Worm (Caenorhabditis elegans) whole organism, young adult: ENCODE results near the gene tbx-35.

Source experiments
- B0019.2 ChIP-seq: fragments of 200-800 bp; sonication (Bioruptor generic); conservative IDR thresholded peaks from 2 replicates; pipeline ENCODE4 v1.3.6; 2022; ENCODE audit warnings: missing genetic modification reagents, missing genetic modification characterization, missing compliant biosample characterization
- B0336.3 ChIP-seq: fragments of 200-800 bp; sonication (Bioruptor generic); IDR thresholded peaks from 2 replicates; pipeline ENCODE4 v1.3.6; 2022; ENCODE audit warnings: missing genetic modification characterization, missing compliant biosample characterization
- F57A8.1 ChIP-seq: fragments of 200-800 bp; sonication (Bioruptor generic); optimal IDR thresholded peaks from 2 replicates; lab custom pipeline; 2018; ENCODE audit warnings: mild to moderate bottlenecking, missing genetic modification characterization, moderate library complexity, missing compliant biosample characterization
- Y67H2A.10 ChIP-seq: fragments of 200-800 bp; sonication (Bioruptor generic); conservative IDR thresholded peaks from 2 replicates; pipeline ENCODE4 v1.3.6; 2022; ENCODE audit warnings: missing genetic modification reagents, missing genetic modification characterization, missing compliant biosample characterization
- ZK185.1 ChIP-seq: sonication (generic microtip); optimal IDR thresholded peaks from 2 replicates; lab custom pipeline; 2016; ENCODE audit warnings: mild to moderate bottlenecking, missing genetic modification characterization, missing compliant biosample characterization; ENCODE audit not compliant: poor library complexity, severe bottlenecking
- ama-1 ChIP-seq, 3 experiments: fragments of 150-350 bp in 1 of 3; sonication (generic microtip) in 2 of 3; optimal IDR thresholded peaks; 2 replicates each; lab custom pipeline; 2014 to 2018; ENCODE audit warnings: missing biosample characterization in 2 of 3, missing genetic modification characterization in 2 of 3, missing genetic modification reagents in 2 of 3
- aptf-2 ChIP-seq: fragments of 200-800 bp; sonication (Bioruptor generic); conservative IDR thresholded peaks from 2 replicates; pipeline ENCODE4 v1.3.6; 2022; ENCODE audit warnings: missing genetic modification reagents, missing genetic modification characterization, missing compliant biosample characterization
- attf-6 ChIP-seq: fragments of 200-800 bp; sonication (Bioruptor generic); IDR thresholded peaks from 2 replicates; pipeline ENCODE4 v1.3.6; 2022; ENCODE audit warnings: missing genetic modification reagents, missing genetic modification characterization, missing compliant biosample characterization
- bed-2 ChIP-seq: fragments of 200-800 bp; sonication (Bioruptor generic); IDR thresholded peaks from 2 replicates; pipeline ENCODE4 v1.3.6; 2022; ENCODE audit warnings: missing genetic modification reagents, missing genetic modification characterization, missing compliant biosample characterization
- ccch-3 ChIP-seq: fragments of 200-800 bp; sonication (Bioruptor generic); optimal IDR thresholded peaks from 2 replicates; lab custom pipeline; 2018; ENCODE audit warnings: mild to moderate bottlenecking, missing genetic modification characterization, missing compliant biosample characterization
- cebp-2 ChIP-seq: fragments of 200-800 bp; sonication (Bioruptor generic); IDR thresholded peaks from 2 replicates; pipeline ENCODE4 v1.3.6; 2022; ENCODE audit warnings: missing genetic modification characterization, missing compliant biosample characterization
- ceh-91 ChIP-seq: fragments of 200-800 bp; sonication (Bioruptor generic); IDR thresholded peaks from 2 replicates; pipeline ENCODE4 v1.3.6; 2022; ENCODE audit warnings: missing genetic modification reagents, missing genetic modification characterization, missing compliant biosample characterization
- dox-1 ChIP-seq: fragments of 200-800 bp; sonication (Bioruptor generic); IDR thresholded peaks from 2 replicates; pipeline ENCODE4 v1.3.6; 2022; ENCODE audit warnings: missing genetic modification reagents, missing genetic modification characterization, missing compliant biosample characterization
- egrh-3 ChIP-seq: fragments of 200-800 bp; sonication (Bioruptor generic); IDR thresholded peaks from 2 replicates; pipeline ENCODE4 v1.3.6; 2022; ENCODE audit warnings: missing genetic modification reagents, missing genetic modification characterization, missing compliant biosample characterization
- gei-17 ChIP-seq: fragments of 200-800 bp; sonication (Bioruptor generic); optimal IDR thresholded peaks from 2 replicates; lab custom pipeline; 2018; ENCODE audit warnings: mild to moderate bottlenecking, missing genetic modification characterization, missing compliant biosample characterization
- lin-40 ChIP-seq: sonication (generic microtip); optimal IDR thresholded peaks from 2 replicates; lab custom pipeline; 2016; ENCODE audit warnings: missing genetic modification characterization, mild to moderate bottlenecking, missing compliant biosample characterization, missing genotype, missing genetic modification reagents
- mel-28 ChIP-seq: sonication (generic microtip); optimal IDR thresholded peaks from 2 replicates; lab custom pipeline; 2016; ENCODE audit warnings: borderline replicate concordance, mild to moderate bottlenecking, missing genetic modification characterization, missing compliant biosample characterization
- nfya-1 ChIP-seq: sonication (generic microtip); optimal IDR thresholded peaks from 2 replicates; lab custom pipeline; 2017; ENCODE audit warnings: antibody characterized with exemption, missing compliant biosample characterization, missing genetic modification characterization, borderline replicate concordance; ENCODE audit not compliant: insufficient read depth
- nhr-120 ChIP-seq: fragments of 200-800 bp; sonication (Bioruptor generic); IDR thresholded peaks from 2 replicates; pipeline ENCODE4 v1.3.6; 2022; ENCODE audit warnings: missing genetic modification characterization, missing compliant biosample characterization
- nhr-80 ChIP-seq: sonication (generic microtip); optimal IDR thresholded peaks from 2 replicates; lab custom pipeline; 2016; ENCODE audit warnings: missing genetic modification characterization, missing compliant biosample characterization
- pbrm-1 ChIP-seq: fragments of 200-800 bp; sonication (Bioruptor generic); IDR thresholded peaks from 2 replicates; pipeline ENCODE4 v1.3.6; 2022; ENCODE audit warnings: missing genetic modification reagents, missing genetic modification characterization, missing compliant biosample characterization
- repo-1 ChIP-seq: sonication (generic microtip); optimal IDR thresholded peaks from 2 replicates; lab custom pipeline; 2017; ENCODE audit warnings: mild to moderate bottlenecking, missing genetic modification characterization, missing compliant biosample characterization
- rpc-1 ChIP-seq, 2 experiments: fragments of 150-350 bp in 1 of 2; sonication (generic microtip) in 1 of 2; optimal IDR thresholded peaks; 2 replicates each; lab custom pipeline; 2014 to 2018; ENCODE audit warnings: missing biosample characterization in 1 of 2, missing genetic modification characterization in 1 of 2, missing genetic modification reagents in 1 of 2, missing genotype in 1 of 2
- snpc-4 ChIP-seq, 5 experiments: fragments of 150-350 bp in 1 of 5; sonication (generic microtip) in 4 of 5; optimal IDR thresholded peaks; 2 replicates each; lab custom pipeline; 2014 to 2018; ENCODE audit warnings: missing genetic modification characterization in 5 of 5, missing biosample characterization in 3 of 5, antibody characterized with exemption in 2 of 5, mild to moderate bottlenecking in 2 of 5, missing compliant biosample characterization in 2 of 5, missing genotype in 2 of 5, moderate library complexity in 2 of 5, missing genetic modification reagents in 1 of 5
- sptf-2 ChIP-seq: fragments of 200-800 bp; sonication (Bioruptor generic); optimal IDR thresholded peaks from 2 replicates; lab custom pipeline; 2018; ENCODE audit warnings: mild to moderate bottlenecking, missing genetic modification characterization, missing compliant biosample characterization
- zfh-2 ChIP-seq: fragments of 200-800 bp; sonication (Bioruptor generic); conservative IDR thresholded peaks from 2 replicates; pipeline ENCODE4 v1.3.6; 2022; ENCODE audit warnings: missing genetic modification reagents, missing genetic modification characterization, missing compliant biosample characterization
- zim-3 ChIP-seq: sonication (generic microtip); optimal IDR thresholded peaks from 2 replicates; lab custom pipeline; 2017; ENCODE audit warnings: mild to moderate bottlenecking, missing genetic modification characterization, moderate library complexity, missing compliant biosample characterization
- ztf-28 ChIP-seq: fragments of 200-800 bp; sonication (Bioruptor generic); IDR thresholded peaks from 2 replicates; pipeline ENCODE4 v1.3.6; 2022; ENCODE audit warnings: missing genetic modification reagents, missing genetic modification characterization, missing compliant biosample characterization

tbx-35 gene

DNA sequence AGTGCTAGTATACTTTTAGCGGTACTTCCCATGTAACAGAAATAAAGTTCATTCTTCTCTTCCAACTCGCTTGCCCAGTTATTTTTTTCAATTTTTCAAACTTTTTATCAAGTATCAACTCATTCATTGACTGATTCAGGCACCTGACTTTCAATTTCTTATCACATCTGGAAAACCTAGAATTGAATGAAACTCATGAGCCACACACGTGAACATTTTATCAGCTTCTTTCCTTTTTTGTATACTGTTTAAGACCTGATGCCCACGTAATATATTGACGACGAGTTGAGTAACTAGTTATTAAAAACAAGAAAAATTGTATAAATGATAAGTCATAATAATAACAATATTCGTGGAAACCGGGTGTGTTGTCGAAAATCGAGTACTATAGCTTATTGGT lies 28.3 kb upstream of the tbx-35 start:
- TF ChIP-seq zfh-2 (GFP tag; lab: Robert Waterston, UW) (no peak), nhr-80 (tag; lab: Kevin White, UChicago) (peak; percentile 2)
- TF ChIP-seq, all 124 proteins: peak for 1

DNA sequence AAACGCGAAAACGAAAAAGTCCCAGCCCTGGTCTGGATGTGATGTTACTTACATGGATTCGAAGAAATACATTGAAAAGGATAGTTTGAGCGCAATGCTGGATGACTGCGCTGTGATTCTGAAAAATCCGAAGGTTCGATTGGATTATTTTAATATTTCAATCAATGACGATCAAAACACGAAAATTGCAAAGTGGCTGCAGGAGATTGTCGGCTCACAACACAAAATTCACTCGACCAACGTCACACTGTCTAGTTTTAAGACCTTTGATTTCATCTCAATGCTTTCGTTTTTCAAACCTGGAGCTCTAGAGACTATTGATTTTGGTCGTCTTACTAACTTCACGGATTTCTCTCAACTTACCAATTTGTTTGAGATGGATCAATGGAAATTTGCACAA lies 26.3 kb upstream of the tbx-35 start, which contains the start of gene C17C3.5:
Gene C17C3.5, plus strand, starts transcription at position 301 of the 400 bp plus-strand sequence.
- TF ChIP-seq gei-17 (GFP tag; lab: Kevin White, UChicago) (no peak), B0019.2 (GFP tag; lab: Robert Waterston, UW) (no peak), ceh-91 (GFP tag; lab: Robert Waterston, UW) (no peak), cebp-2 (GFP tag; lab: Robert Waterston, UW) (no peak), dox-1 (GFP tag; lab: Robert Waterston, UW) (no peak), repo-1 (no peak), lin-40 (no peak), pbrm-1 (GFP tag; lab: Robert Waterston, UW) (no peak), zim-3 (tag; lab: Kevin White, UChicago) (no peak), ztf-28 (GFP tag; lab: Robert Waterston, UW) (no peak), egrh-3 (no peak), ama-1 (optimal IDR thresholded peaks at IDR 0.05; lab: Kevin White, UChicago) (no peak), ama-1 (GFP tag; optimal IDR thresholded peaks at IDR 0.05; lab: Kevin White, UChicago) (no peak), nfya-1 (tag; lab: Kevin White, UChicago) (no peak), rpc-1 (optimal IDR thresholded peaks at IDR 0.05; lab: Kevin White, UChicago) (no peak), rpc-1 (tag; optimal IDR thresholded peaks at IDR 0.05; lab: Kevin White, UChicago) (no peak)

DNA sequence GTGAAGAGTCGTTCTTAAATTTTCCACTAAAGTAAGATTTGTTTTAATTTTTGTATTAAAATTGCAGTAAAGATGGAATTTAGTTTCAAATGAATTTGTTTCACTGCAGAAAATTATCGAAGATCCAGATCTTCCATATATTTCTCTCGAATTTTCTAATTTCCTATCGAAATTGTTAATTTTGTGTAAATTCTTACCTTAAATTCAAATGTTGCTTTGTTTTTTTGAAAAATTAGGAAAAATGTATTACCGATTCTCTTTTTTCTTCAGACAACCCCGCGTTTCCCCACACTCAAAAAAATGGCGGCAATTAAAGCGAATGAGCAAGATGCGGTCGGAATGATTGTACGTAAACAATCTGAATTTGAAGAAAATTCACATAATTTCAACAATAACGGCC lies 24.5 kb upstream of the tbx-35 start, which contains the start of gene C17C3.6:
Gene C17C3.6, plus strand, starts transcription at position 301 of the 400 bp plus-strand sequence.
- TF ChIP-seq Y67H2A.10 (GFP tag; lab: Robert Waterston, UW): no peak
- no peak for TF ChIP-seq pbrm-1 (GFP tag; lab: Robert Waterston, UW)
- TF ChIP-seq F57A8.1: no peak
- no peak for TF ChIP-seq mel-28 (tag; lab: Kevin White, UChicago)
- TF ChIP-seq attf-6 (GFP tag; lab: Robert Waterston, UW): no peak
- TF ChIP-seq zim-3 (tag; lab: Kevin White, UChicago): no peak
- no peak for TF ChIP-seq bed-2 (GFP tag; lab: Robert Waterston, UW)
- TF ChIP-seq ccch-3: no peak
- no peak for TF ChIP-seq aptf-2 (GFP tag; lab: Robert Waterston, UW)
- no peak for TF ChIP-seq B0336.3
- TF ChIP-seq nhr-120 (GFP tag; lab: Robert Waterston, UW): no peak
- no peak for TF ChIP-seq zfh-2 (GFP tag; lab: Robert Waterston, UW)

- TF ChIP-seq snpc-4 (GFP tag; optimal IDR thresholded peaks at IDR 0.05; lab: Kevin White, UChicago) (no peak), snpc-4 (tag; optimal IDR thresholded peaks at IDR 0.05; lab: Kevin White, UChicago) (peak in 2 of 4 experiments; percentile 3 to 50), sptf-2 (no peak)
Measured at ce11 chrII:5547442-5547894, 22.3 kb upstream of the tbx-35 start, which contains the start of gene acdh-2. Gene acdh-2, minus strand, starts transcription at chrII:5547492.

DNA sequence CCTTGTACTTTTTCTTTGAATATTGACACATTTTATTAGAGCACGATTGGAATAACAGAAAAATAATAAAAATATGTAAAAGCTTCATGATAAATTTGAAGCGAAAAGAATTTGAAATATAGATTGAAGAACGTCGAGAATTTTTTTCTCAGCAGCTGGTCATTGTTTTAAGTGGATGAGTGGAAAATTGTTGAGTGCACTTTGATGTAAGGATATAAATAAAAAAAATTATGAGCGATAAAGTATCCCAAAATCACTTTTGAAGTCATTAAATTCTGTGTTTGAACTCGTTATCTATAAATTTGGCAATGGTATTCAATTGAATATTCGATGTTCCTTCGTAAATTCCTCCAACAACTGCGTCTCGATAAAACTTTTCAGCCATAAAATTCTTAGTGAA lies 19.6 kb upstream of the tbx-35 start, which contains the start of gene ins-13:
Gene ins-13, minus strand, starts transcription at position 101 of the 400 bp plus-strand sequence.
- no peak for TF ChIP-seq mel-28 (tag; lab: Kevin White, UChicago)
- TF ChIP-seq ZK185.1 (tag; lab: Kevin White, UChicago): peak; percentile 29
